Worm (Caenorhabditis elegans) whole organism, L3 larva: ENCODE measurements around the gene K09C8.8.

Experiments
- ceh-28 ChIP-seq: fragments of 150-350 bp; optimal IDR thresholded peaks from 2 replicates; lab custom pipeline; 2014; ENCODE audit warnings: missing biosample characterization, missing genetic modification reagents, missing genetic modification characterization
- elt-1 ChIP-seq: fragments of 150-350 bp; optimal IDR thresholded peaks from 2 replicates; lab custom pipeline; 2014; ENCODE audit warnings: missing biosample characterization, missing genetic modification characterization
- eor-1 ChIP-seq, 2 experiments: fragments of 150-350 bp; optimal IDR thresholded peaks; 2 replicates each; lab custom pipeline; 2014 to 2018; ENCODE audit warnings: missing biosample characterization in 2 of 2, missing genetic modification characterization in 2 of 2
- fos-1 ChIP-seq: fragments of 150-350 bp; optimal IDR thresholded peaks from 2 replicates; lab custom pipeline; 2014; ENCODE audit warnings: missing biosample characterization, missing genetic modification characterization
- lin-15B ChIP-seq: fragments of 150-350 bp; optimal IDR thresholded peaks from 2 replicates; lab custom pipeline; 2014; ENCODE audit warnings: missing biosample characterization, missing genetic modification characterization
- lin-39 ChIP-seq: fragments of 150-350 bp; optimal IDR thresholded peaks from 2 replicates; lab custom pipeline; 2018; ENCODE audit warnings: missing biosample characterization, missing genetic modification reagents, missing genetic modification characterization
- nhr-237 ChIP-seq: fragments of 150-350 bp; optimal IDR thresholded peaks from 2 replicates; lab custom pipeline; 2014; ENCODE audit warnings: missing biosample characterization, missing genetic modification characterization
- pha-4 ChIP-seq: fragments of 150-350 bp; optimal IDR thresholded peaks from 2 replicates; lab custom pipeline; 2014; ENCODE audit warnings: missing biosample characterization, missing genetic modification reagents, missing genetic modification characterization

ce11 chrX:10953834-10954233 is 16.9 kb upstream of the K09C8.8 start, which contains the start of gene pbo-4:
- TF ChIP-seq lin-39 (tag; lab: Kevin White, UChicago) (no peak), eor-1 (tag; optimal IDR thresholded peaks at IDR 0.05; lab: Kevin White, UChicago) (no peak), lin-15B (tag; lab: Kevin White, UChicago) (no peak), nhr-237 (tag; lab: Kevin White, UChicago) (no peak), pha-4 (no peak), fos-1 (tag; lab: Kevin White, UChicago) (no peak), elt-1 (no peak), ceh-28 (tag; lab: Kevin White, UChicago) (no peak)
